Worm (Caenorhabditis elegans) whole organism, L2 larva: ENCODE data around the gene fbxa-138.
A peak's percentile ranks its signal among the peaks of the same experiment; 100 is the strongest.

ENCODE experiments used
- F13H6.1 ChIP-seq: sonication (generic microtip); optimal IDR thresholded peaks from 2 replicates; lab custom pipeline; 2016; ENCODE audit warnings: missing genetic modification characterization, missing compliant biosample characterization
- R02D3.7 ChIP-seq: fragments of 150-350 bp; optimal IDR thresholded peaks from 2 replicates; lab custom pipeline; 2014; ENCODE audit warnings: missing biosample characterization, missing genetic modification characterization
- Y55F3AM.14 ChIP-seq: fragments of 200-800 bp; sonication (Bioruptor generic); optimal IDR thresholded peaks from 2 replicates; lab custom pipeline; 2018; ENCODE audit warnings: mild to moderate bottlenecking, missing genetic modification characterization, missing compliant biosample characterization
- ZK546.5 ChIP-seq: sonication (generic microtip); optimal IDR thresholded peaks from 2 replicates; lab custom pipeline; 2017; ENCODE audit warnings: missing biosample characterization, missing genetic modification characterization
- alr-1 ChIP-seq: fragments of 150-350 bp; optimal IDR thresholded peaks from 2 replicates; lab custom pipeline; 2014; ENCODE audit warnings: missing biosample characterization, missing genetic modification characterization
- aly-2 ChIP-seq: fragments of 150-350 bp; optimal IDR thresholded peaks from 2 replicates; lab custom pipeline; 2014; ENCODE audit warnings: missing biosample characterization, missing genetic modification characterization
- ama-1 ChIP-seq: fragments of 150-350 bp; optimal IDR thresholded peaks from 2 replicates; lab custom pipeline; 2018; ENCODE audit warnings: inconsistent platforms
- blmp-1 ChIP-seq: sonication (generic microtip); optimal IDR thresholded peaks from 2 replicates; lab custom pipeline; 2017; ENCODE audit warnings: missing genetic modification characterization, mild to moderate bottlenecking, missing compliant biosample characterization, antibody characterized with exemption, moderate library complexity; ENCODE audit not compliant: insufficient read depth
- ceh-16 ChIP-seq: fragments of 150-350 bp; optimal IDR thresholded peaks from 2 replicates; lab custom pipeline; 2014; ENCODE audit warnings: missing biosample characterization, missing genetic modification characterization
- ceh-82 ChIP-seq: fragments of 150-350 bp; optimal IDR thresholded peaks from 2 replicates; lab custom pipeline; 2014; ENCODE audit warnings: missing biosample characterization, missing genetic modification characterization
- crh-2 ChIP-seq: sonication (generic microtip); optimal IDR thresholded peaks from 2 replicates; lab custom pipeline; 2017; ENCODE audit warnings: missing biosample characterization, missing genetic modification characterization
- elt-3 ChIP-seq: sonication (generic microtip); optimal IDR thresholded peaks from 2 replicates; lab custom pipeline; 2017; ENCODE audit warnings: missing biosample characterization, missing genetic modification characterization
- fos-1 ChIP-seq: fragments of 150-350 bp; optimal IDR thresholded peaks from 2 replicates; lab custom pipeline; 2014; ENCODE audit warnings: missing biosample characterization, missing genetic modification characterization
- gmeb-1 ChIP-seq: fragments of 150-350 bp; optimal IDR thresholded peaks from 2 replicates; lab custom pipeline; 2014; ENCODE audit warnings: missing biosample characterization, missing genetic modification characterization
- lin-11 ChIP-seq: fragments of 150-350 bp; sonication (generic microtip); optimal IDR thresholded peaks from 2 replicates; lab custom pipeline; 2014; ENCODE audit warnings: missing biosample characterization, missing genetic modification characterization, inconsistent platforms, mixed read lengths
- lin-13 ChIP-seq: fragments of 150-350 bp; optimal IDR thresholded peaks from 2 replicates; lab custom pipeline; 2014; ENCODE audit warnings: missing biosample characterization, missing genetic modification reagents, missing genetic modification characterization
- lin-39 ChIP-seq: fragments of 150-350 bp; optimal IDR thresholded peaks from 2 replicates; lab custom pipeline; 2014; ENCODE audit warnings: missing biosample characterization, missing genetic modification reagents, missing genetic modification characterization
- lsy-2 ChIP-seq, 2 experiments: fragments of 150-350 bp in 1 of 2; sonication (generic microtip) in 1 of 2; optimal IDR thresholded peaks; 2 replicates each; lab custom pipeline; 2014 to 2017; ENCODE audit warnings: missing biosample characterization in 2 of 2, missing genetic modification characterization in 2 of 2
- mab-5 ChIP-seq: fragments of 150-350 bp; optimal IDR thresholded peaks from 2 replicates; lab custom pipeline; 2014; ENCODE audit warnings: missing biosample characterization, missing genetic modification characterization
- nhr-10 ChIP-seq: sonication (generic microtip); optimal IDR thresholded peaks from 2 replicates; lab custom pipeline; 2017; ENCODE audit warnings: missing biosample characterization, missing genetic modification characterization
- nhr-11 ChIP-seq: fragments of 150-350 bp; optimal IDR thresholded peaks from 2 replicates; lab custom pipeline; 2014; ENCODE audit warnings: missing biosample characterization, missing genetic modification characterization
- nhr-12 ChIP-seq: fragments of 150-350 bp; optimal IDR thresholded peaks from 2 replicates; lab custom pipeline; 2014; ENCODE audit warnings: missing biosample characterization, missing genetic modification characterization
- nhr-129 ChIP-seq: fragments of 150-350 bp; optimal IDR thresholded peaks from 2 replicates; lab custom pipeline; 2014; ENCODE audit warnings: missing biosample characterization, missing genetic modification characterization
- nhr-21 ChIP-seq: fragments of 150-350 bp; optimal IDR thresholded peaks from 2 replicates; lab custom pipeline; 2014; ENCODE audit warnings: missing biosample characterization, missing genetic modification characterization
- nhr-237 ChIP-seq: fragments of 150-350 bp; optimal IDR thresholded peaks from 2 replicates; lab custom pipeline; 2014; ENCODE audit warnings: missing biosample characterization, missing genetic modification characterization
- nhr-25 ChIP-seq: fragments of 150-350 bp; sonication (generic microtip); optimal IDR thresholded peaks from 3 replicates; lab custom pipeline; 2014; ENCODE audit warnings: missing biosample characterization, missing genetic modification characterization
- nhr-77 ChIP-seq: fragments of 150-350 bp; optimal IDR thresholded peaks from 2 replicates; lab custom pipeline; 2014; ENCODE audit warnings: missing biosample characterization, missing genetic modification characterization
- sem-4 ChIP-seq: fragments of 150-350 bp; optimal IDR thresholded peaks from 2 replicates; lab custom pipeline; 2014; ENCODE audit warnings: missing biosample characterization, missing genetic modification reagents, missing genetic modification characterization
- skn-1 ChIP-seq: sonication (generic microtip); optimal IDR thresholded peaks from 2 replicates; lab custom pipeline; 2017; ENCODE audit warnings: missing biosample characterization, missing genetic modification characterization
- sma-3 ChIP-seq: sonication (generic microtip); optimal IDR thresholded peaks from 2 replicates; lab custom pipeline; 2016; ENCODE audit warnings: missing genetic modification reagents, missing genetic modification characterization, missing compliant biosample characterization
- sma-9 ChIP-seq, 2 experiments: fragments of 150-350 bp in 1 of 2; sonication (generic microtip) in 1 of 2; optimal IDR thresholded peaks; 2 replicates each; lab custom pipeline; 2014 to 2016; ENCODE audit warnings: missing genetic modification characterization in 2 of 2, mild to moderate bottlenecking in 1 of 2, missing biosample characterization in 1 of 2, missing compliant biosample characterization in 1 of 2, missing genetic modification reagents in 1 of 2, moderate library complexity in 1 of 2
- snpc-4 ChIP-seq: fragments of 150-350 bp; optimal IDR thresholded peaks from 2 replicates; lab custom pipeline; 2014; ENCODE audit warnings: missing biosample characterization, missing genetic modification characterization
- unc-39 ChIP-seq: fragments of 150-350 bp; optimal IDR thresholded peaks from 2 replicates; lab custom pipeline; 2014; ENCODE audit warnings: missing biosample characterization, missing genetic modification characterization
- unc-62 ChIP-seq: fragments of 150-350 bp; optimal IDR thresholded peaks from 2 replicates; lab custom pipeline; 2014; ENCODE audit warnings: missing biosample characterization, missing genetic modification reagents, missing genetic modification characterization
- zag-1 ChIP-seq: fragments of 150-350 bp; optimal IDR thresholded peaks from 2 replicates; lab custom pipeline; 2014; ENCODE audit warnings: missing biosample characterization, missing genetic modification characterization
- ztf-1 ChIP-seq: fragments of 200-800 bp; sonication (Bioruptor generic); conservative IDR thresholded peaks from 2 replicates; pipeline ENCODE4 v1.3.6; 2022; ENCODE audit warnings: missing genetic modification characterization, missing compliant biosample characterization
- ztf-4 ChIP-seq: fragments of 150-350 bp; optimal IDR thresholded peaks from 2 replicates; lab custom pipeline; 2014; ENCODE audit warnings: missing biosample characterization, missing genetic modification characterization

Gene fbxa-138

ce11 chrIII:1354523-1354922 lies 29.5 kb downstream of the fbxa-138 start:
- TF ChIP-seq lin-11 (tag; lab: Kevin White, UChicago): no peak

DNA sequence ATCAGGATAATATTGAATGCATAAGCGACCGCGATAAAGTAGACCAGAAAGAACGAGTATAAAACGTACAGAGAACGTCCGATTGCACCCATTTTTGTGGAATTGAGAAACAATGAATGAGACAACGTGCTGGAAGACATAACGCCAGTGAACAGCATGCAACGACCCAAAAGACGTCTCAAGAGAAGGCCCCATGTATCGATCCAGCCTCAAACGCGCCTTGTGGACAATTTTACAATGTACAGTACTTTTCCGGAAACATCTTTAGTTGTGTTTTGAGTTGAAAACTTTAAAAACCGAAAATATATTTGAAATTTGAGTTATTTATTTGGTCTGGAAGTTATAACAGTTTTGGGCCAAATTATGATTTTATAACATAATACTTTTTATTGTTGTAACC lies 33.3 kb downstream of the fbxa-138 start, which contains the start of gene Y82E9BL.3:
Gene Y82E9BL.3 (minus strand): TSS at position 101 of the 400 bp plus-strand sequence.
- TF ChIP-seq ceh-82 (tag; lab: Kevin White, UChicago): no peak
- no peak for TF ChIP-seq gmeb-1 (tag; lab: Kevin White, UChicago)
- no peak for TF ChIP-seq R02D3.7 (tag; lab: Kevin White, UChicago)
- no peak for TF ChIP-seq snpc-4 (tag; lab: Kevin White, UChicago)
- no peak for TF ChIP-seq nhr-25
- no peak for TF ChIP-seq unc-39 (tag; lab: Kevin White, UChicago)
- TF ChIP-seq aly-2 (tag; lab: Kevin White, UChicago): no peak
- no peak for TF ChIP-seq nhr-129 (tag; lab: Kevin White, UChicago)
- TF ChIP-seq sma-3: no peak
- no peak for TF ChIP-seq blmp-1
- no peak for TF ChIP-seq lsy-2 (tag; optimal IDR thresholded peaks at IDR 0.05; lab: Kevin White, UChicago)

DNA sequence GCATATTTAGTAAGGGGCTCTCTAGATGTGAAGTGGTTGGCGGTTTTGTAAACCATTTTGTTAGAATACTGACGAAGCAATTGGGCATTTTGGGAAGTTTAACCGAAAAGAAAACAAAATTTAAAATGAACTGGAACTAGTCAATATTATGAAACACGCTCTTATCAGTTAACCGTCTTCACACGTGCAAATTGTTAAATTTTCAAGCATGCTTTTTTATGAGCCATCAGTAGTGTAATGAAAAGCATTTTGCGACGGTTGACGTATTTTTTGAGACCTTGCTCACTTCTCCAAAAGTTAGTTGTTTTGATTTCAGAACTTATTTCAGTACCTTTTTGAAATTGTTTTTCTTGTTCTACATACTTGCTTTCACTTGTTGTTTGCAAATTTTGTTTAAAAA lies 34.7 kb downstream of the fbxa-138 start, which contains the start of gene fbxa-25:
Gene fbxa-25 (minus strand): TSS at position 138 of the 400 bp plus-strand sequence.
- TF ChIP-seq lsy-2 (tag; optimal IDR thresholded peaks at IDR 0.05; lab: Kevin White, UChicago) (no peak), fos-1 (peak; percentile 52)

DNA sequence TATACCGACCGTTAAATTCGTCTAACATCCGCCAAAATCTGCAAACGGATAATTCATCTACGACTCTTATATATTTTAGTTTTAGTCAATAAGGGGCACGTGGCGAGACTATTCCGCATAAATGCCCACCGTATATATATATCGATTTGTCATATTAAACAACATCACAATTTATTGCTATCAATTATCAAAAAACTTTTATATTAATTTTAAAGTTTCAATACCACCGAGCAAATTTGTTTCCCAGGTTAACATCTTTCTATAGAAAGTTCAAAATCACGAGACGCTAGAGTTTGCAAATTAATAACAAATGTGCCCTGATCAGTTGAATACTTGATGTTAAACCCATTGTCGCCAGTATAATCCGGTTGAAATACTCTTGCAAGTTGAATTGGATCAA lies 36.5 kb downstream of the fbxa-138 start, which contains the start of gene Y82E9BL.5:
Gene Y82E9BL.5 (minus strand): TSS at position 101 of the 400 bp plus-strand sequence.
- TF ChIP-seq sem-4 (tag; lab: Kevin White, UChicago): no peak
- TF ChIP-seq sma-3: no peak
- no peak for TF ChIP-seq elt-3 (tag; lab: Kevin White, UChicago)
- TF ChIP-seq unc-39 (tag; lab: Kevin White, UChicago): no peak
- no peak for TF ChIP-seq sma-9 (GFP tag; optimal IDR thresholded peaks at IDR 0.05; lab: Kevin White, UChicago)
- no peak for TF ChIP-seq sma-9 (tag; optimal IDR thresholded peaks at IDR 0.05; lab: Kevin White, UChicago)
- TF ChIP-seq nhr-77 (tag; lab: Kevin White, UChicago): no peak
- no peak for TF ChIP-seq nhr-12 (tag; lab: Kevin White, UChicago)
- TF ChIP-seq nhr-10 (tag; lab: Kevin White, UChicago): no peak
- no peak for TF ChIP-seq zag-1 (tag; lab: Kevin White, UChicago)
- no peak for TF ChIP-seq ztf-4 (tag; lab: Kevin White, UChicago)
- no peak for TF ChIP-seq mab-5 (tag; lab: Kevin White, UChicago)
- no peak for TF ChIP-seq alr-1 (tag; lab: Kevin White, UChicago)
- no peak for TF ChIP-seq nhr-21 (tag; lab: Kevin White, UChicago)
- no peak for TF ChIP-seq ZK546.5 (tag; lab: Kevin White, UChicago)
- TF ChIP-seq crh-2 (tag; lab: Kevin White, UChicago): no peak
- TF ChIP-seq F13H6.1 (tag; lab: Kevin White, UChicago): no peak
- TF ChIP-seq Y55F3AM.14 (GFP tag; lab: Kevin White, UChicago): no peak
- TF ChIP-seq unc-62 (GFP tag; lab: Kevin White, UChicago): no peak

DNA sequence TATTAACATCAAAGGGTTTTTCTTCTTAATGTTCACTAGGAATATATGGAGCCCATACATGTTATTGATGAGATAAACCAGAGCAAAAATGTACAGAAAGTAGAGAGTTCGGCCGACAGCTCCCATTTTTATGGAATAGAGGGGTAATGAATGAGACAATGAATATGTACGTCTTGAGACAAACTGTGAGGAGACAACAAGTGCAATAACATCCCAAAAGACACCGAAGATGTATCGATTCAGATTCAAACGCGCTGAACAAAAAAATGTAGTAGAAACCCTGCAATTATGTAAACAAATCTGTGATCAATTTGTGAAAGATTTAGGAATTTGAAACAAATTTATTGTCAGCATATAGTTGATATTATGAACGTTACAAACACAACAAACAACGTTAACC lies 37.0 kb downstream of the fbxa-138 start:
- no peak for TF ChIP-seq lin-13 (GFP tag; lab: Kevin White, UChicago)
- no peak for TF ChIP-seq sma-9 (GFP tag; optimal IDR thresholded peaks at IDR 0.05; lab: Kevin White, UChicago)
- no peak for TF ChIP-seq sma-9 (tag; optimal IDR thresholded peaks at IDR 0.05; lab: Kevin White, UChicago)

DNA sequence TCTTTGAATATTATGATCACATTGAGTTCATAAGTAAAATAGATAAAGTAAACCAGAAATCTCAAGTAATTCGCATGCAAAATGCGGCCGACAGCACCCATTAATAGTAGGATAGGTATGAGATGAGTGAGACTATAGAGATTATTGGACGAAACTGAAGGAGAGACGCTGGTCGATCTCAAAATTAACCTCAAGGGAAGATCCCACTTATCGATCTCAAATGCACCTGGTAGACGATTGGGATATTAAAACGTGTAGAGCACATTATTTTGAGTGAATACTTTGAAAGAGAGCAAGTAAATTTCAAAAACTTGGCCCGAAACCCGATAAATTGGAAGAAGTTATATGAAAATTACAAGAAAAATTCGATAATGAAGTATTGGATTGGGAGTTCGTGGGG lies 38.4 kb downstream of the fbxa-138 start, which contains the start of gene Y82E9BL.6:
Gene Y82E9BL.6 (minus strand): TSS at position 101 of the 400 bp plus-strand sequence.
- TF ChIP-seq ztf-1 (GFP tag; lab: Robert Waterston, UW) (no peak), unc-62 (GFP tag; lab: Kevin White, UChicago) (no peak), elt-3 (tag; lab: Kevin White, UChicago) (no peak), ceh-16 (no peak), blmp-1 (no peak), ama-1 (no peak), aly-2 (tag; lab: Kevin White, UChicago) (no peak), sma-3 (no peak), F13H6.1 (tag; lab: Kevin White, UChicago) (no peak), nhr-129 (tag; lab: Kevin White, UChicago) (no peak), nhr-11 (no peak), unc-39 (tag; lab: Kevin White, UChicago) (no peak), nhr-237 (tag; lab: Kevin White, UChicago) (no peak), fos-1 (no peak), lin-11 (tag; lab: Kevin White, UChicago) (no peak), skn-1 (no peak), lin-39 (no peak), ceh-82 (tag; lab: Kevin White, UChicago) (no peak)
